Worm (Caenorhabditis elegans) whole organism, L2 larva: ENCODE results near the gene Y55F3AM.9.

Experiments used
- ama-1 ChIP-seq: fragments of 150-350 bp; optimal IDR thresholded peaks from 2 replicates; lab custom pipeline; 2018; ENCODE audit warnings: inconsistent platforms
- elt-3 ChIP-seq: sonication (generic microtip); optimal IDR thresholded peaks from 2 replicates; lab custom pipeline; 2017; ENCODE audit warnings: missing biosample characterization, missing genetic modification characterization
- lin-11 ChIP-seq: fragments of 150-350 bp; sonication (generic microtip); optimal IDR thresholded peaks from 2 replicates; lab custom pipeline; 2014; ENCODE audit warnings: missing biosample characterization, missing genetic modification characterization, inconsistent platforms, mixed read lengths
- lsy-2 ChIP-seq, 2 experiments: fragments of 150-350 bp in 1 of 2; sonication (generic microtip) in 1 of 2; optimal IDR thresholded peaks; 2 replicates each; lab custom pipeline; 2014 to 2017; ENCODE audit warnings: missing biosample characterization in 2 of 2, missing genetic modification characterization in 2 of 2
- mab-5 ChIP-seq: fragments of 150-350 bp; optimal IDR thresholded peaks from 2 replicates; lab custom pipeline; 2014; ENCODE audit warnings: missing biosample characterization, missing genetic modification characterization
- nhr-10 ChIP-seq: sonication (generic microtip); optimal IDR thresholded peaks from 2 replicates; lab custom pipeline; 2017; ENCODE audit warnings: missing biosample characterization, missing genetic modification characterization
- nhr-11 ChIP-seq: fragments of 150-350 bp; optimal IDR thresholded peaks from 2 replicates; lab custom pipeline; 2014; ENCODE audit warnings: missing biosample characterization, missing genetic modification characterization
- nhr-237 ChIP-seq: fragments of 150-350 bp; optimal IDR thresholded peaks from 2 replicates; lab custom pipeline; 2014; ENCODE audit warnings: missing biosample characterization, missing genetic modification characterization
- sma-3 ChIP-seq: sonication (generic microtip); optimal IDR thresholded peaks from 2 replicates; lab custom pipeline; 2016; ENCODE audit warnings: missing genetic modification reagents, missing genetic modification characterization, missing compliant biosample characterization
- snpc-4 ChIP-seq: fragments of 150-350 bp; optimal IDR thresholded peaks from 2 replicates; lab custom pipeline; 2014; ENCODE audit warnings: missing biosample characterization, missing genetic modification characterization
- zag-1 ChIP-seq: fragments of 150-350 bp; optimal IDR thresholded peaks from 2 replicates; lab custom pipeline; 2014; ENCODE audit warnings: missing biosample characterization, missing genetic modification characterization
- ztf-11 ChIP-seq: sonication (generic microtip); optimal IDR thresholded peaks from 2 replicates; lab custom pipeline; 2017; ENCODE audit warnings: missing biosample characterization, missing genetic modification characterization

- TF ChIP-seq nhr-237 (tag; lab: Kevin White, UChicago) (no peak), sma-3 (GFP tag; lab: Kevin White, UChicago) (no peak), nhr-11 (tag; lab: Kevin White, UChicago) (no peak), snpc-4 (tag; lab: Kevin White, UChicago) (no peak), zag-1 (no peak), elt-3 (no peak), mab-5 (tag; lab: Kevin White, UChicago) (no peak), nhr-10 (no peak), ztf-11 (tag; lab: Kevin White, UChicago) (no peak), lsy-2 (tag; optimal IDR thresholded peaks at IDR 0.05; lab: Kevin White, UChicago) (peak; percentile 24 to 55), ama-1 (lab: Kevin White, UChicago) (no peak), lin-11 (no peak)
Observed at ce11 chrIV:1054736-1055135, 45.2 kb upstream of the Y55F3AM.9 start, which contains the start of gene dcap-1.
